Fruit fly (Drosophila melanogaster) whole organism, embryonic: ENCODE results near the gene cana.

ENCODE experiments used
- Aef1 ChIP-seq: fragments of 200-800 bp; sonication (Bioruptor generic); IDR thresholded peaks from 3 replicates; pipeline ENCODE4 v1.3.6; 2022; ENCODE audit warnings: missing biosample characterization, missing genetic modification characterization
- Bteb2 ChIP-seq: fragments of 200-800 bp; sonication (Bioruptor generic); optimal IDR thresholded peaks from 2 replicates; lab custom pipeline; 2016; ENCODE audit warnings: missing biosample characterization, missing genetic modification characterization
- CG10274 ChIP-seq: fragments of 200-800 bp; sonication (Bioruptor generic); optimal IDR thresholded peaks from 3 replicates; lab custom pipeline; 2017; ENCODE audit warnings: missing biosample characterization, mild to moderate bottlenecking, missing genetic modification characterization
- CG15696 ChIP-seq: fragments of 200-800 bp; sonication (Bioruptor generic); optimal IDR thresholded peaks from 2 replicates; lab custom pipeline; 2019; ENCODE audit warnings: missing biosample characterization, mild to moderate bottlenecking, missing genetic modification characterization, moderate library complexity
- CG17829 ChIP-seq: fragments of 200-800 bp; optimal IDR thresholded peaks from 2 replicates; lab custom pipeline; 2019; ENCODE audit warnings: missing biosample characterization, mild to moderate bottlenecking, missing genetic modification characterization, moderate library complexity
- CG1832 ChIP-seq: fragments of 200-800 bp; sonication (Bioruptor generic); optimal IDR thresholded peaks from 2 replicates; lab custom pipeline; 2017; ENCODE audit warnings: missing biosample characterization, mild to moderate bottlenecking, missing genetic modification characterization, inconsistent platforms
- CG2116 ChIP-seq: fragments of 200-800 bp; sonication (Bioruptor generic); optimal IDR thresholded peaks from 3 replicates; lab custom pipeline; 2018; ENCODE audit warnings: missing biosample characterization, mild to moderate bottlenecking, missing genetic modification characterization
- CG2199 ChIP-seq: fragments of 200-800 bp; sonication (Bioruptor generic); IDR thresholded peaks from 3 replicates; pipeline ENCODE4 v1.3.6; 2022; ENCODE audit warnings: missing biosample characterization, missing genetic modification characterization
- CG3163 ChIP-seq: fragments of 200-800 bp; sonication (Bioruptor generic); optimal IDR thresholded peaks from 3 replicates; lab custom pipeline; 2016; ENCODE audit warnings: missing biosample characterization, missing genetic modification characterization
- CG33557 ChIP-seq: fragments of 200-800 bp; sonication (Bioruptor generic); optimal IDR thresholded peaks from 2 replicates; lab custom pipeline; 2019; ENCODE audit warnings: missing biosample characterization, mild to moderate bottlenecking, missing genetic modification characterization, moderate library complexity
- CG34422 ChIP-seq: fragments of 200-800 bp; sonication (Bioruptor generic); IDR thresholded peaks from 3 replicates; pipeline ENCODE4 v1.3.6; 2022; ENCODE audit warnings: missing biosample characterization, missing genetic modification characterization
- CG4854 ChIP-seq: fragments of 200-800 bp; sonication (Bioruptor generic); optimal IDR thresholded peaks from 2 replicates; lab custom pipeline; 2016; ENCODE audit warnings: missing biosample characterization, missing genetic modification characterization, inconsistent platforms
- CG7745 ChIP-seq: fragments of 200-800 bp; sonication (Bioruptor generic); optimal IDR thresholded peaks from 2 replicates; lab custom pipeline; 2018; ENCODE audit warnings: missing biosample characterization, mild to moderate bottlenecking, missing genetic modification characterization, moderate library complexity
- CG8290 ChIP-seq, 3 experiments: fragments of 200-800 bp; sonication (Bioruptor generic); optimal IDR thresholded peaks; 2 replicates each; lab custom pipeline; 2016 to 2019; ENCODE audit warnings: missing biosample characterization in 3 of 3, missing genetic modification characterization in 3 of 3, mild to moderate bottlenecking in 2 of 3, moderate library complexity in 1 of 3
- CG8478 ChIP-seq: fragments of >200 bp; optimal IDR thresholded peaks from 2 replicates; lab custom pipeline; 2018
- Dip3 ChIP-seq: fragments of 200-800 bp; sonication (Bioruptor generic); optimal IDR thresholded peaks from 3 replicates; lab custom pipeline; 2016; ENCODE audit warnings: missing biosample characterization, missing genetic modification characterization
- Dll ChIP-seq: fragments of 200-800 bp; sonication (Bioruptor generic); IDR thresholded peaks from 4 replicates; pipeline ENCODE4 v1.3.6; 2022; ENCODE audit warnings: missing biosample characterization, missing genetic modification characterization; ENCODE audit not compliant: partially characterized antibody
- Fer1 ChIP-seq: fragments of 200-800 bp; sonication (Bioruptor generic); optimal IDR thresholded peaks from 2 replicates; lab custom pipeline; 2017; ENCODE audit warnings: missing biosample characterization, mild to moderate bottlenecking, missing genetic modification characterization
- HLHmδ ChIP-seq: fragments of 200-800 bp; sonication (Bioruptor generic); optimal IDR thresholded peaks from 2 replicates; lab custom pipeline; 2018; ENCODE audit warnings: missing biosample characterization, mild to moderate bottlenecking, missing genetic modification characterization, moderate library complexity
- Med ChIP-seq: fragments of 200-800 bp; sonication (Bioruptor generic); peaks from one replicate; lab custom pipeline; 2016; ENCODE audit warnings: missing biosample characterization, missing genetic modification characterization, mild to moderate bottlenecking, inconsistent platforms, moderate library complexity
- Neu2 ChIP-seq: fragments of 200-800 bp; sonication (Bioruptor generic); optimal IDR thresholded peaks from 3 replicates; lab custom pipeline; 2016; ENCODE audit warnings: missing biosample characterization, missing genetic modification characterization, borderline replicate concordance
- Nf-YA ChIP-seq: fragments of 200-800 bp; sonication (Bioruptor generic); IDR thresholded peaks from 2 replicates; pipeline ENCODE4 v1.3.6; 2022; ENCODE audit warnings: missing biosample characterization, missing genetic modification characterization
- Nf-YC ChIP-seq: fragments of 200-800 bp; optimal IDR thresholded peaks from 3 replicates; lab custom pipeline; 2019; ENCODE audit warnings: missing biosample characterization, mild to moderate bottlenecking, missing genetic modification characterization, moderate library complexity
- Spps ChIP-seq: fragments of 200-800 bp; sonication (Bioruptor generic); optimal IDR thresholded peaks from 2 replicates; lab custom pipeline; 2018; ENCODE audit warnings: missing biosample characterization, mild to moderate bottlenecking, missing genetic modification characterization
- bbx ChIP-seq: fragments of 200-800 bp; sonication (Bioruptor generic); IDR thresholded peaks from 2 replicates; pipeline ENCODE4 v1.3.6; 2022; ENCODE audit warnings: missing biosample characterization, missing genetic modification characterization; ENCODE audit not compliant: partially characterized antibody
- bsh ChIP-seq, 2 experiments: fragments of 200-800 bp; sonication (Bioruptor generic); optimal IDR thresholded peaks; 2 replicates each; lab custom pipeline; 2017 to 2018; ENCODE audit warnings: mild to moderate bottlenecking in 2 of 2, missing biosample characterization in 2 of 2, missing genetic modification characterization in 2 of 2, moderate library complexity in 1 of 2
- chinmo ChIP-seq: fragments of 200-800 bp; sonication (Bioruptor generic); IDR thresholded peaks from 4 replicates; pipeline ENCODE4 v1.3.6; 2022; ENCODE audit warnings: missing biosample characterization, missing genetic modification characterization; ENCODE audit not compliant: partially characterized antibody
- crol ChIP-seq: fragments of 200-800 bp; sonication (Bioruptor generic); IDR thresholded peaks from 2 replicates; pipeline ENCODE4 v1.3.6; 2022; ENCODE audit warnings: missing biosample characterization, missing genetic modification characterization
- fd3F ChIP-seq: fragments of 200-800 bp; sonication (Bioruptor generic); optimal IDR thresholded peaks from 2 replicates; lab custom pipeline; 2018; ENCODE audit warnings: missing biosample characterization, mild to moderate bottlenecking, missing genetic modification characterization, moderate library complexity
- hkb ChIP-seq, 2 experiments: fragments of 200-800 bp in 1 of 2; fragments of >200 bp in 1 of 2; sonication (Bioruptor generic) in 1 of 2; IDR thresholded peaks in 1 of 2; optimal IDR thresholded peaks in 1 of 2; 2 replicates each; pipeline versions ENCODE4 v1.3.6 to Lab custom; 2017 to 2022; ENCODE audit warnings: missing biosample characterization in 1 of 2, missing genetic modification characterization in 1 of 2
- hth ChIP-seq: fragments of >200 bp; optimal IDR thresholded peaks from 2 replicates; lab custom pipeline; 2017; ENCODE audit warnings: inconsistent platforms
- ind ChIP-seq: fragments of 200-800 bp; sonication (Bioruptor generic); optimal IDR thresholded peaks from 3 replicates; lab custom pipeline; 2016; ENCODE audit warnings: missing biosample characterization, missing genetic modification characterization
- lab ChIP-seq: fragments of 200-800 bp; sonication (Bioruptor generic); optimal IDR thresholded peaks from 3 replicates; lab custom pipeline; 2017; ENCODE audit warnings: missing biosample characterization, missing genetic modification characterization, mild to moderate bottlenecking, moderate library complexity, missing genetic modification reagents
- luna ChIP-seq: fragments of 200-800 bp; sonication (Bioruptor generic); optimal IDR thresholded peaks from 2 replicates; lab custom pipeline; 2016; ENCODE audit warnings: missing biosample characterization, missing genetic modification characterization
- onecut ChIP-seq: fragments of 200-800 bp; sonication (Bioruptor generic); IDR thresholded peaks from 2 replicates; pipeline ENCODE4 v1.3.6; 2022; ENCODE audit warnings: missing biosample characterization, missing genetic modification characterization
- pan ChIP-seq, 4 experiments: fragments of >200 bp in 3 of 4; fragments of 200-800 bp in 1 of 4; sonication (Bioruptor generic) in 1 of 4; optimal IDR thresholded peaks in 3 of 4; IDR thresholded peaks in 1 of 4; 2 replicates each; pipeline versions ENCODE4 v1.3.6 to Lab custom; 2017 to 2022; ENCODE audit warnings: missing biosample characterization in 2 of 4, missing genetic modification characterization in 2 of 4, mixed read lengths in 1 of 4
- phol ChIP-seq: fragments of 200-800 bp; sonication (Bioruptor generic); optimal IDR thresholded peaks from 3 replicates; lab custom pipeline; 2018; ENCODE audit warnings: missing biosample characterization, mild to moderate bottlenecking, missing genetic modification characterization, moderate library complexity
- rib ChIP-seq: fragments of 200-800 bp; sonication (Bioruptor generic); IDR thresholded peaks from 2 replicates; pipeline ENCODE4 v1.3.6; 2022; ENCODE audit warnings: missing biosample characterization, missing genetic modification characterization
- salm ChIP-seq: fragments of 200-800 bp; sonication (Bioruptor generic); optimal IDR thresholded peaks from 2 replicates; lab custom pipeline; 2018; ENCODE audit warnings: missing biosample characterization, mild to moderate bottlenecking, missing genetic modification characterization
- sd ChIP-seq: fragments of 200-800 bp; sonication (Bioruptor generic); optimal IDR thresholded peaks from 3 replicates; lab custom pipeline; 2018; ENCODE audit warnings: missing biosample characterization, mild to moderate bottlenecking, missing genetic modification characterization, moderate library complexity
- sna ChIP-seq: fragments of 200-800 bp; sonication (Bioruptor generic); IDR thresholded peaks from 2 replicates; pipeline ENCODE4 v1.3.6; 2022; ENCODE audit warnings: missing biosample characterization, missing genetic modification characterization; ENCODE audit not compliant: partially characterized antibody
- so ChIP-seq: fragments of 200-800 bp; sonication (Bioruptor generic); IDR thresholded peaks from 3 replicates; pipeline ENCODE4 v1.3.6; 2022; ENCODE audit warnings: missing biosample characterization, missing genetic modification characterization
- twi ChIP-seq: fragments of 200-800 bp; optimal IDR thresholded peaks from 2 replicates; lab custom pipeline; 2019; ENCODE audit warnings: missing biosample characterization, mild to moderate bottlenecking, missing genetic modification characterization, moderate library complexity
- unpg ChIP-seq: fragments of 200-800 bp; sonication (Bioruptor generic); optimal IDR thresholded peaks from 3 replicates; lab custom pipeline; 2018; ENCODE audit warnings: missing biosample characterization, mild to moderate bottlenecking, missing genetic modification characterization, moderate library complexity
- vnd ChIP-seq: fragments of 200-800 bp; sonication (Bioruptor generic); IDR thresholded peaks from 3 replicates; pipeline ENCODE4 v1.3.6; 2022; ENCODE audit warnings: missing biosample characterization, missing genetic modification characterization; ENCODE audit not compliant: partially characterized antibody
- vvl ChIP-seq: fragments of 200-800 bp; sonication (Bioruptor generic); IDR thresholded peaks from 2 replicates; pipeline ENCODE4 v1.3.6; 2022; ENCODE audit warnings: missing biosample characterization, missing genetic modification characterization
- zen ChIP-seq: fragments of 200-800 bp; sonication (Bioruptor generic); optimal IDR thresholded peaks from 3 replicates; lab custom pipeline; 2018; ENCODE audit warnings: missing biosample characterization, mild to moderate bottlenecking, missing genetic modification characterization, moderate library complexity
- zfh1 ChIP-seq: fragments of 200-800 bp; sonication (Bioruptor generic); IDR thresholded peaks from 3 replicates; pipeline ENCODE4 v1.3.6; 2022; ENCODE audit warnings: missing biosample characterization, missing genetic modification characterization

cana gene

DNA sequence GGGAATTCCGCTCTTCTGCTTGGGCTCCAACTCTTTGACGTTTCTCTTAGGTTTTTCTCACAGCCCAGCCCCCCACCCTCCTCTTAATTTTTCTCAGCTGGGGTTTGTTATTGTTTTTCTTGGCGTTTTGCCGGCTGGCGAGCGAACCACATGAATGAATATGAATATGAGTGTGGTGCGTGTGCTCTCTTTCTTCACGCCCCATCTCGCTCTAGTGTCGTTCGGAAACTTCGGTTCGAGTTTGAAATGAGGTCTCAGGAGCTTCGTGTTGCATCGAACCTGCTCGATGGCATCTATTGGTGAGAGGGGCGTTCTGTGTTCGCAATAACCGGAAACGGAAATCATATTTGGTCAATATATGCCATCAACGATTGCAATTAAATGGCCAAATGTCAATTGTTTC, 48.3 kb upstream of the cana start (continued):
- peak; percentile 99 for TF ChIP-seq CG3163 (GFP tag; lab: Kevin White, UChicago)
- 0 out of 3 replicates have a peak, but pooled peaks have one; percentile 22 for TF ChIP-seq so (GFP tag; lab: Robert Waterston, UW)
- TF ChIP-seq CG34422 (GFP tag; lab: Robert Waterston, UW), result peak; percentile 70; the same call in 1 of the 3 replicates
- no peak for TF ChIP-seq hkb (optimal IDR thresholded peaks at IDR 0.05; lab: Kevin White, UChicago)
- TF ChIP-seq hkb (GFP tag; IDR thresholded peaks at IDR 0.05; lab: Robert Waterston, UW), result peak; percentile 50; the same call in 1 of the 2 replicates
- TF ChIP-seq CG15696 (tag; lab: Kevin White, UChicago), result no peak
- no peak for TF ChIP-seq twi (tag; lab: Kevin White, UChicago)
- peak; percentile 90 for TF ChIP-seq crol
- peak; percentile 57 for TF ChIP-seq Nf-YC (tag; lab: Kevin White, UChicago)
- no peak for TF ChIP-seq luna (GFP tag; lab: Kevin White, UChicago)
- no peak for TF ChIP-seq Dip3 (GFP tag; lab: Kevin White, UChicago)
- TF ChIP-seq fd3F, result no peak
- no peak for TF ChIP-seq CG2116 (GFP tag; lab: Kevin White, UChicago)
- no peak for TF ChIP-seq bbx
- peak; percentile 35 for TF ChIP-seq unpg (GFP tag; lab: Kevin White, UChicago)
- TF ChIP-seq Med (GFP tag; lab: Kevin White, UChicago), result peak; percentile 82
- TF ChIP-seq rib (GFP tag; lab: Robert Waterston, UW), result no peak
- TF ChIP-seq CG17829 (tag; lab: Kevin White, UChicago), result no peak
- TF ChIP-seq bsh (GFP tag; optimal IDR thresholded peaks at IDR 0.05; lab: Kevin White, UChicago), result peak in 1 of 2 experiments; percentile 7
- TF ChIP-seq salm (tag; lab: Kevin White, UChicago), result peak; percentile 11
- TF ChIP-seq Fer1 (GFP tag; lab: Kevin White, UChicago), result peak; percentile 8
- peak; percentile 20 for TF ChIP-seq sd (tag; lab: Kevin White, UChicago)
- TF ChIP-seq onecut (GFP tag; lab: Robert Waterston, UW), result 0 out of 2 replicates have a peak, but pooled peaks have one; percentile 5
- peak; percentile 64 for TF ChIP-seq CG7745 (tag; lab: Kevin White, UChicago)
- TF ChIP-seq vvl (GFP tag; lab: Robert Waterston, UW), result peak; percentile 63; the same call in 1 of the 2 replicates
- no peak for TF ChIP-seq CG8478 (lab: Kevin White, UChicago)
- TF ChIP-seq Aef1 (GFP tag; lab: Robert Waterston, UW), result peak; percentile 60; the same call in 2 of the 3 replicates
- TF ChIP-seq sna (GFP tag; lab: Robert Waterston, UW), result no peak
- TF ChIP-seq zfh1 (GFP tag; lab: Robert Waterston, UW), result no peak
- TF ChIP-seq CG33557, result no peak
- TF ChIP-seq CG10274 (GFP tag; lab: Kevin White, UChicago), result no peak
- TF ChIP-seq HLHmδ (GFP tag; lab: Kevin White, UChicago), result no peak
- peak; percentile 71; the same call in 2 of the 4 replicates for TF ChIP-seq chinmo (GFP tag; lab: Robert Waterston, UW)
- TF ChIP-seq Nf-YA (GFP tag; lab: Robert Waterston, UW), result 0 out of 2 replicates have a peak, but pooled peaks have one; percentile 17
- TF ChIP-seq ind (GFP tag; lab: Kevin White, UChicago), result no peak
- TF ChIP-seq pan (optimal IDR thresholded peaks at IDR 0.05; lab: Kevin White, UChicago), result no peak
- TF ChIP-seq pan (GFP tag; optimal IDR thresholded peaks at IDR 0.05 in 1 of 2, IDR thresholded peaks at IDR 0.05 in 1 of 2), result peak in 1 of 2 experiments; percentile 16
- TF ChIP-seq Neu2, result no peak
- TF ChIP-seq CG2199, result no peak
- no peak for TF ChIP-seq hth (lab: Kevin White, UChicago)
- no peak for TF ChIP-seq zen
- TF ChIP-seq lab (GFP tag; lab: Kevin White, UChicago), result peak; percentile 5
- TF ChIP-seq CG8290 (GFP tag; optimal IDR thresholded peaks at IDR 0.05; lab: Kevin White, UChicago), result no peak
- peak in 1 of 2 experiments; percentile 25 for TF ChIP-seq CG8290 (tag; optimal IDR thresholded peaks at IDR 0.05; lab: Kevin White, UChicago)
- no peak for TF ChIP-seq CG4854
- TF ChIP-seq Spps (tag; lab: Kevin White, UChicago), result no peak
- TF ChIP-seq vnd (GFP tag; lab: Robert Waterston, UW), result no peak
- TF ChIP-seq phol (tag; lab: Kevin White, UChicago), result no peak
- no peak for TF ChIP-seq Dll (GFP tag; lab: Robert Waterston, UW)
- TF ChIP-seq CG1832 (GFP tag; lab: Kevin White, UChicago), result peak; percentile 76
- TF ChIP-seq Bteb2 (GFP tag; lab: Kevin White, UChicago), result peak; percentile 19
